Fruit fly (Drosophila melanogaster) whole organism, embryonic: ENCODE results near the gene cbt.

Experiments
- Bteb2 ChIP-seq: fragments of 200-800 bp; sonication (Bioruptor generic); optimal IDR thresholded peaks from 2 replicates; lab custom pipeline; 2016; ENCODE audit warnings: missing biosample characterization, missing genetic modification characterization
- CG10274 ChIP-seq: fragments of 200-800 bp; sonication (Bioruptor generic); optimal IDR thresholded peaks from 3 replicates; lab custom pipeline; 2017; ENCODE audit warnings: missing biosample characterization, mild to moderate bottlenecking, missing genetic modification characterization
- CG10565 ChIP-seq: fragments of 200-800 bp; sonication (Bioruptor generic); optimal IDR thresholded peaks from 3 replicates; lab custom pipeline; 2016; ENCODE audit warnings: missing biosample characterization, mild to moderate bottlenecking, missing genetic modification characterization
- CG11093 ChIP-seq: fragments of 200-800 bp; sonication (Bioruptor generic); IDR thresholded peaks from 3 replicates; pipeline ENCODE4 v1.3.6; 2022; ENCODE audit warnings: missing biosample characterization, missing genetic modification characterization
- CG11504 ChIP-seq: fragments of 200-800 bp; sonication (Bioruptor generic); optimal IDR thresholded peaks from 3 replicates; lab custom pipeline; 2019; ENCODE audit warnings: missing biosample characterization, mild to moderate bottlenecking, missing genetic modification characterization, moderate library complexity
- CG13296 ChIP-seq: fragments of 200-800 bp; sonication (Bioruptor generic); optimal IDR thresholded peaks from 3 replicates; lab custom pipeline; 2018; ENCODE audit warnings: missing biosample characterization, mild to moderate bottlenecking, missing genetic modification characterization
- CG13624 ChIP-seq: fragments of 200-800 bp; sonication (Bioruptor generic); optimal IDR thresholded peaks from 2 replicates; lab custom pipeline; 2016; ENCODE audit warnings: missing biosample characterization, missing genetic modification characterization
- CG1603 ChIP-seq: fragments of 200-800 bp; sonication (Bioruptor generic); optimal IDR thresholded peaks from 2 replicates; lab custom pipeline; 2019; ENCODE audit warnings: missing biosample characterization, mild to moderate bottlenecking, missing genetic modification characterization, moderate library complexity
- CG1832 ChIP-seq: fragments of 200-800 bp; sonication (Bioruptor generic); optimal IDR thresholded peaks from 2 replicates; lab custom pipeline; 2017; ENCODE audit warnings: missing biosample characterization, mild to moderate bottlenecking, missing genetic modification characterization, inconsistent platforms
- CG2116 ChIP-seq: fragments of 200-800 bp; sonication (Bioruptor generic); optimal IDR thresholded peaks from 3 replicates; lab custom pipeline; 2018; ENCODE audit warnings: missing biosample characterization, mild to moderate bottlenecking, missing genetic modification characterization
- CG34422 ChIP-seq: fragments of 200-800 bp; sonication (Bioruptor generic); IDR thresholded peaks from 3 replicates; pipeline ENCODE4 v1.3.6; 2022; ENCODE audit warnings: missing biosample characterization, missing genetic modification characterization
- CG4730 ChIP-seq: fragments of 200-800 bp; sonication (Bioruptor generic); IDR thresholded peaks from 2 replicates; pipeline ENCODE4 v1.3.6; 2022; ENCODE audit warnings: missing biosample characterization, missing genetic modification characterization
- CG4820 ChIP-seq: fragments of 200-800 bp; sonication (Bioruptor generic); optimal IDR thresholded peaks from 3 replicates; lab custom pipeline; 2016; ENCODE audit warnings: missing biosample characterization, missing genetic modification characterization
- CG5953 ChIP-seq: fragments of 200-800 bp; sonication (Bioruptor generic); IDR thresholded peaks from 2 replicates; pipeline ENCODE4 v1.3.6; 2022; ENCODE audit warnings: missing biosample characterization, missing genetic modification characterization
- CG6765 ChIP-seq: fragments of 200-800 bp; sonication (Bioruptor generic); optimal IDR thresholded peaks from 3 replicates; lab custom pipeline; 2017; ENCODE audit warnings: missing biosample characterization, mild to moderate bottlenecking, missing genetic modification characterization
- CG6813 ChIP-seq: fragments of 200-800 bp; sonication (Bioruptor generic); optimal IDR thresholded peaks from 2 replicates; lab custom pipeline; 2017; ENCODE audit warnings: missing biosample characterization, missing genetic modification characterization, mild to moderate bottlenecking, moderate library complexity, missing genetic modification reagents
- CG7556 ChIP-seq: fragments of 200-800 bp; sonication (Bioruptor generic); optimal IDR thresholded peaks from 2 replicates; lab custom pipeline; 2017; ENCODE audit warnings: missing biosample characterization, mild to moderate bottlenecking, missing genetic modification characterization
- CG7987 ChIP-seq: fragments of 200-800 bp; sonication (Bioruptor generic); optimal IDR thresholded peaks from 2 replicates; lab custom pipeline; 2018; ENCODE audit warnings: missing biosample characterization, mild to moderate bottlenecking, missing genetic modification characterization, moderate library complexity
- CG8089 ChIP-seq: fragments of 200-800 bp; sonication (Bioruptor generic); optimal IDR thresholded peaks from 3 replicates; lab custom pipeline; 2016; ENCODE audit warnings: missing biosample characterization, missing genetic modification characterization
- CG8765 ChIP-seq: fragments of 200-800 bp; sonication (Bioruptor generic); IDR thresholded peaks from 2 replicates; pipeline ENCODE4 v1.3.6; 2022; ENCODE audit warnings: missing biosample characterization, missing genetic modification characterization
- CG9215 ChIP-seq: fragments of 200-800 bp; sonication (Bioruptor generic); IDR thresholded peaks from 2 replicates; pipeline ENCODE4 v1.3.6; 2022; ENCODE audit warnings: missing biosample characterization, missing genetic modification characterization
- CG9876 ChIP-seq: fragments of 200-800 bp; sonication (Bioruptor generic); optimal IDR thresholded peaks from 2 replicates; lab custom pipeline; 2016; ENCODE audit warnings: missing biosample characterization, missing genetic modification characterization
- D19B ChIP-seq: fragments of 200-800 bp; sonication (Bioruptor generic); optimal IDR thresholded peaks from 2 replicates; lab custom pipeline; 2017; ENCODE audit warnings: missing biosample characterization, mild to moderate bottlenecking, missing genetic modification characterization
- Dip3 ChIP-seq: fragments of 200-800 bp; sonication (Bioruptor generic); optimal IDR thresholded peaks from 3 replicates; lab custom pipeline; 2016; ENCODE audit warnings: missing biosample characterization, missing genetic modification characterization
- Dp ChIP-seq: fragments of 200-800 bp; sonication (Bioruptor generic); optimal IDR thresholded peaks from 2 replicates; lab custom pipeline; 2018; ENCODE audit warnings: missing biosample characterization, mild to moderate bottlenecking, missing genetic modification characterization, moderate library complexity
- Kr ChIP-seq: fragments of 200-800 bp; sonication (Bioruptor generic); optimal IDR thresholded peaks from 2 replicates; lab custom pipeline; 2017; ENCODE audit warnings: missing biosample characterization, mild to moderate bottlenecking, missing genetic modification characterization
- Mad ChIP-seq: fragments of 200-800 bp; sonication (Bioruptor generic); optimal IDR thresholded peaks from 2 replicates; lab custom pipeline; 2016; ENCODE audit warnings: missing biosample characterization, missing genetic modification characterization
- Nf-YB ChIP-seq: fragments of 200-800 bp; sonication (Bioruptor generic); optimal IDR thresholded peaks from 3 replicates; lab custom pipeline; 2019; ENCODE audit warnings: missing biosample characterization, mild to moderate bottlenecking, missing genetic modification characterization, moderate library complexity
- Sox100B ChIP-seq: fragments of 200-800 bp; sonication (Bioruptor generic); optimal IDR thresholded peaks from 3 replicates; lab custom pipeline; 2018; ENCODE audit warnings: missing biosample characterization, mild to moderate bottlenecking, missing genetic modification characterization
- Sox102F ChIP-seq: fragments of 200-800 bp; sonication (Bioruptor generic); optimal IDR thresholded peaks from 2 replicates; lab custom pipeline; 2018; ENCODE audit warnings: missing biosample characterization, mild to moderate bottlenecking, missing genetic modification characterization, moderate library complexity
- Sry-β ChIP-seq: fragments of 200-800 bp; sonication (Bioruptor generic); optimal IDR thresholded peaks from 2 replicates; lab custom pipeline; 2018; ENCODE audit warnings: missing biosample characterization, mild to moderate bottlenecking, missing genetic modification characterization, moderate library complexity
- Ssrp ChIP-seq: fragments of 200-800 bp; sonication (Bioruptor generic); optimal IDR thresholded peaks from 2 replicates; lab custom pipeline; 2018; ENCODE audit warnings: missing biosample characterization, mild to moderate bottlenecking, missing genetic modification characterization, moderate library complexity
- cas ChIP-seq: fragments of 200-800 bp; sonication (Bioruptor generic); IDR thresholded peaks from 2 replicates; pipeline ENCODE4 v1.3.6; 2022; ENCODE audit warnings: missing biosample characterization, missing genetic modification characterization
- corto ChIP-seq: fragments of 200-800 bp; sonication (Bioruptor generic); optimal IDR thresholded peaks from 2 replicates; lab custom pipeline; 2016; ENCODE audit warnings: missing biosample characterization, mild to moderate bottlenecking, missing genetic modification characterization, moderate library complexity
- cwo ChIP-seq: fragments of 200-800 bp; sonication (Bioruptor generic); optimal IDR thresholded peaks from 3 replicates; lab custom pipeline; 2017; ENCODE audit warnings: missing biosample characterization, missing genetic modification characterization, mild to moderate bottlenecking, moderate library complexity, missing genetic modification reagents
- en ChIP-seq: fragments of 200-800 bp; sonication (Bioruptor generic); optimal IDR thresholded peaks from 2 replicates; lab custom pipeline; 2016; ENCODE audit warnings: missing biosample characterization, missing genetic modification characterization
- fd64A ChIP-seq: fragments of 200-800 bp; sonication (Bioruptor generic); optimal IDR thresholded peaks from 3 replicates; lab custom pipeline; 2018; ENCODE audit warnings: missing biosample characterization, mild to moderate bottlenecking, missing genetic modification characterization
- fru ChIP-seq: fragments of >200 bp; optimal IDR thresholded peaks from 2 replicates; lab custom pipeline; 2017
- ham ChIP-seq: fragments of 200-800 bp; sonication (Bioruptor generic); IDR thresholded peaks from 2 replicates; pipeline ENCODE4 v1.3.6; 2022; ENCODE audit warnings: missing biosample characterization, missing genetic modification characterization
- hbn ChIP-seq: fragments of 200-800 bp; sonication (Bioruptor generic); IDR thresholded peaks from 2 replicates; pipeline ENCODE4 v1.3.6; 2022; ENCODE audit warnings: missing biosample characterization, missing genetic modification characterization; ENCODE audit not compliant: partially characterized antibody
- kay ChIP-seq: fragments of 200-800 bp; sonication (Bioruptor generic); optimal IDR thresholded peaks from 2 replicates; lab custom pipeline; 2016; ENCODE audit warnings: missing biosample characterization, missing genetic modification characterization
- ken ChIP-seq: fragments of 200-800 bp; sonication (Bioruptor generic); IDR thresholded peaks from 3 replicates; pipeline ENCODE4 v1.3.6; 2022; ENCODE audit warnings: missing biosample characterization, missing genetic modification characterization
- nau ChIP-seq: fragments of 200-800 bp; sonication (Bioruptor generic); optimal IDR thresholded peaks from 3 replicates; lab custom pipeline; 2017; ENCODE audit warnings: missing biosample characterization, mild to moderate bottlenecking, missing genetic modification characterization, missing genetic modification reagents
- oc ChIP-seq: fragments of 200-800 bp; sonication (Bioruptor generic); optimal IDR thresholded peaks from 2 replicates; lab custom pipeline; 2018; ENCODE audit warnings: missing biosample characterization, mild to moderate bottlenecking, missing genetic modification characterization, moderate library complexity
- odd ChIP-seq: fragments of 200-800 bp; sonication (Bioruptor generic); optimal IDR thresholded peaks from 2 replicates; lab custom pipeline; 2017; ENCODE audit warnings: missing biosample characterization, mild to moderate bottlenecking, missing genetic modification characterization
- schlank ChIP-seq: fragments of 200-800 bp; sonication (Bioruptor generic); optimal IDR thresholded peaks from 2 replicates; lab custom pipeline; 2018; ENCODE audit warnings: missing biosample characterization, mild to moderate bottlenecking, missing genetic modification characterization
- stc ChIP-seq: fragments of 200-800 bp; sonication (Bioruptor generic); IDR thresholded peaks from 2 replicates; pipeline ENCODE4 v1.3.6; 2022; ENCODE audit warnings: missing biosample characterization, missing genetic modification characterization
- tio ChIP-seq: fragments of 200-800 bp; sonication (Bioruptor generic); optimal IDR thresholded peaks from 2 replicates; lab custom pipeline; 2017; ENCODE audit warnings: missing biosample characterization, missing genetic modification characterization, inconsistent platforms

The cbt gene

dm6 chr2L:516032-516993 is 36.8 kb upstream of the cbt start (continued):
- TF ChIP-seq CG7987 (GFP tag; lab: Kevin White, UChicago) = peak; percentile 21
- TF ChIP-seq Mad (GFP tag; lab: Kevin White, UChicago) = peak; percentile 47
- peak; percentile 74 for TF ChIP-seq nau (GFP tag; lab: Kevin White, UChicago)
- peak; percentile 94 for TF ChIP-seq CG1603
- TF ChIP-seq Dp (GFP tag; lab: Kevin White, UChicago) = no peak
- TF ChIP-seq CG7556 = peak; percentile 80
- TF ChIP-seq CG9876 (GFP tag; lab: Kevin White, UChicago) = no peak
- peak; percentile 64; the same call in 1 of the 2 replicates for TF ChIP-seq CG5953 (GFP tag; lab: Robert Waterston, UW)
- TF ChIP-seq Dip3 (GFP tag; lab: Kevin White, UChicago) = peak; percentile 18
- TF ChIP-seq kay (GFP tag; lab: Kevin White, UChicago) = peak; percentile 0
- TF ChIP-seq Sry-β (GFP tag; lab: Kevin White, UChicago) = no peak
- TF ChIP-seq Sox102F (GFP tag; lab: Kevin White, UChicago) = peak; percentile 89
- peak; percentile 60 for TF ChIP-seq tio (GFP tag; lab: Kevin White, UChicago)
- TF ChIP-seq CG11504 (tag; lab: Kevin White, UChicago) = peak; percentile 84
- peak; percentile 61 for TF ChIP-seq CG8089 (GFP tag; lab: Kevin White, UChicago)
- TF ChIP-seq stc (GFP tag; lab: Robert Waterston, UW) = peak; percentile 65
- peak; percentile 27 for TF ChIP-seq odd (GFP tag; lab: Kevin White, UChicago)
- TF ChIP-seq CG1832 (GFP tag; lab: Kevin White, UChicago) = peak; percentile 32
- TF ChIP-seq Kr (GFP tag; lab: Kevin White, UChicago) = no peak
- TF ChIP-seq cwo (GFP tag; lab: Kevin White, UChicago) = peak; percentile 71
- peak; percentile 49; the same call in 1 of the 2 replicates for TF ChIP-seq cas (GFP tag; lab: Robert Waterston, UW)
- TF ChIP-seq fd64A (GFP tag; lab: Kevin White, UChicago) = peak; percentile 40
- peak; percentile 22 for TF ChIP-seq Bteb2 (GFP tag; lab: Kevin White, UChicago)
- TF ChIP-seq hbn = no peak
- peak; percentile 75 for TF ChIP-seq CG6813 (GFP tag; lab: Kevin White, UChicago)
- peak; percentile 76 for TF ChIP-seq Ssrp (tag; lab: Kevin White, UChicago)
- no peak for TF ChIP-seq corto (GFP tag; lab: Kevin White, UChicago)
- TF ChIP-seq CG10565 = no peak
- peak; percentile 69; the same call in 1 of the 3 replicates for TF ChIP-seq CG11093 (GFP tag; lab: Robert Waterston, UW)
- TF ChIP-seq CG4820 (GFP tag; lab: Kevin White, UChicago) = peak; percentile 67
- TF ChIP-seq CG2116 (GFP tag; lab: Kevin White, UChicago) = peak; percentile 35
- peak; percentile 75 for TF ChIP-seq ken (GFP tag; lab: Robert Waterston, UW)
- peak; percentile 37; the same call in 1 of the 2 replicates for TF ChIP-seq CG9215 (GFP tag; lab: Robert Waterston, UW)
- TF ChIP-seq D19B (GFP tag; lab: Kevin White, UChicago) = peak; percentile 5
- TF ChIP-seq CG13296 (GFP tag; lab: Kevin White, UChicago) = peak; percentile 66
- TF ChIP-seq schlank (tag; lab: Kevin White, UChicago) = no peak
- peak; percentile 81 for TF ChIP-seq oc (tag; lab: Kevin White, UChicago)
- TF ChIP-seq ham (GFP tag; lab: Robert Waterston, UW) = 0 out of 2 replicates have a peak, but pooled peaks have one; percentile 16
- TF ChIP-seq CG13624 = peak; percentile 19
- TF ChIP-seq CG4730 (GFP tag; lab: Robert Waterston, UW) = peak; percentile 78
- TF ChIP-seq en (GFP tag; lab: Kevin White, UChicago) = peak; percentile 50
- peak; percentile 27 for TF ChIP-seq CG6765 (GFP tag; lab: Kevin White, UChicago)
- no peak for TF ChIP-seq fru
- TF ChIP-seq CG8765 (GFP tag; lab: Robert Waterston, UW) = no peak
- TF ChIP-seq CG10274 (GFP tag; lab: Kevin White, UChicago) = no peak
- peak; percentile 79; the same call in 2 of the 3 replicates for TF ChIP-seq CG34422
- peak; percentile 86 for TF ChIP-seq Nf-YB (GFP tag; lab: Kevin White, UChicago)
- TF ChIP-seq Sox100B (GFP tag; lab: Kevin White, UChicago) = peak; percentile 56
